Fruit fly (Drosophila melanogaster) S2 (cell line): ENCODE measurements around the gene stol.

Experiments used
- CG8478 ChIP-seq: fragments of >200 bp; optimal IDR thresholded peaks from 2 replicates; lab custom pipeline; 2018
- CTCF ChIP-seq, 2 experiments: fragments of >200 bp; optimal IDR thresholded peaks; 2 replicates each; lab custom pipeline; 2018

stol gene

dm6 chr2L:15643791-15644190 is 74.3 kb downstream of the stol start:
- TF ChIP-seq CG8478 (lab: Kevin White, UChicago) (no peak), CTCF (optimal IDR thresholded peaks at IDR 0.05; lab: Kevin White, UChicago) (peak; percentile 78 to 81)

- TF ChIP-seq CTCF (optimal IDR thresholded peaks at IDR 0.05; lab: Kevin White, UChicago) (no peak), CG8478 (lab: Kevin White, UChicago) (no peak)
These were observed 76.4 kb downstream of the stol start for dm6 chr2L:15641668-15642067.

dm6 chr2L:15629596-15630168 is 88.4 kb downstream of the stol start, which contains the start of gene CG18480:
Gene CG18480, plus strand, starts transcription at chr2L:15630002.
- TF ChIP-seq CTCF (optimal IDR thresholded peaks at IDR 0.05; lab: Kevin White, UChicago) (no peak), CG8478 (lab: Kevin White, UChicago) (no peak)

dm6 chr2L:15628378-15628777 is 89.7 kb downstream of the stol start, which contains the start of gene CG7631:
Gene CG7631, plus strand, starts transcription at chr2L:15628678.
- TF ChIP-seq CTCF (optimal IDR thresholded peaks at IDR 0.05; lab: Kevin White, UChicago) = no peak
- no peak for TF ChIP-seq CG8478 (lab: Kevin White, UChicago)

dm6 chr2L:15623458-15623857 is 94.6 kb downstream of the stol start, which contains the start of gene Or35a:
Gene Or35a, minus strand, starts transcription at chr2L:15623558.
- TF ChIP-seq CTCF (optimal IDR thresholded peaks at IDR 0.05; lab: Kevin White, UChicago) = no peak
- TF ChIP-seq CG8478 (lab: Kevin White, UChicago) = no peak

- TF ChIP-seq CG8478 (lab: Kevin White, UChicago) (no peak), CTCF (optimal IDR thresholded peaks at IDR 0.05; lab: Kevin White, UChicago) (no peak)
These were observed 101.4 kb downstream of the stol start, which contains the start of gene CG11865 for dm6 chr2L:15616697-15617096. Gene CG11865, plus strand, starts transcription at chr2L:15616997.

- TF ChIP-seq CTCF (optimal IDR thresholded peaks at IDR 0.05; lab: Kevin White, UChicago) (no peak), CG8478 (lab: Kevin White, UChicago) (no peak)
These were observed 101.8 kb downstream of the stol start, which contains the start of gene CG15253 for dm6 chr2L:15616251-15616650. Gene CG15253, minus strand, starts transcription at chr2L:15616351.

- TF ChIP-seq CG8478 (lab: Kevin White, UChicago) (no peak), CTCF (optimal IDR thresholded peaks at IDR 0.05; lab: Kevin White, UChicago) (no peak)
These were observed 103.3 kb downstream of the stol start, which contains the start of gene CG15254 for dm6 chr2L:15614728-15615127. Gene CG15254, minus strand, starts transcription at chr2L:15614828.

- TF ChIP-seq CTCF (optimal IDR thresholded peaks at IDR 0.05; lab: Kevin White, UChicago) = no peak
- TF ChIP-seq CG8478 (lab: Kevin White, UChicago) = no peak
These were observed 104.7 kb downstream of the stol start, which contains the start of gene Semp1 for dm6 chr2L:15613285-15613912. Gene Semp1, minus strand, starts transcription at chr2L:15613335.

- TF ChIP-seq CG8478 (lab: Kevin White, UChicago) (no peak), CTCF (optimal IDR thresholded peaks at IDR 0.05; lab: Kevin White, UChicago) (no peak)
These were observed 106.3 kb downstream of the stol start, which contains the start of gene CG15255 for dm6 chr2L:15611669-15612308. Gene CG15255, minus strand, starts transcription at chr2L:15611719.

- TF ChIP-seq CG8478 (lab: Kevin White, UChicago) = no peak
- no peak for TF ChIP-seq CTCF (optimal IDR thresholded peaks at IDR 0.05; lab: Kevin White, UChicago)
These were observed 108.9 kb downstream of the stol start for dm6 chr2L:15609139-15609538.
